Worm (Caenorhabditis elegans): Measurements from ENCODE around the gene C05G5.2.

- TF ChIP-seq ztf-23 (GFP tag; IDR thresholded peaks at IDR 0.05) (no peak), ref-1 (GFP tag; conservative IDR thresholded peaks at IDR 0.05) (no peak), flt-1 (GFP tag; IDR thresholded peaks at IDR 0.05) (no peak), klf-2 (GFP tag; conservative IDR thresholded peaks at IDR 0.05) (no peak), ztf-29 (GFP tag; IDR thresholded peaks at IDR 0.05) (no peak), T22C8.4 (GFP tag; IDR thresholded peaks at IDR 0.05) (no peak), cog-1 (tag; optimal IDR thresholded peaks at IDR 0.05) (no peak)
Measured at ce11 chrX:14709591-14709990, 37.5 kb upstream of the C05G5.2 start.
